Fruit fly (Drosophila melanogaster): ENCODE measurements around the gene PGRP-SA.

dm6 chrX:11520209-11520608, 41.2 kb upstream of the PGRP-SA start:
- TF ChIP-seq CG32264 (GFP tag; optimal IDR thresholded peaks at IDR 0.05): no peak
- TF ChIP-seq Dif (GFP tag; optimal IDR thresholded peaks at IDR 0.05; ENCODE audit: partially characterized antibody): no peak
- no peak for TF ChIP-seq jim (GFP tag; optimal IDR thresholded peaks at IDR 0.05)
- no peak for TF ChIP-seq pan (optimal IDR thresholded peaks at IDR 0.05)
- no peak for TF ChIP-seq Abd-B (GFP tag; optimal IDR thresholded peaks at IDR 0.05)
- TF ChIP-seq tai (GFP tag; optimal IDR thresholded peaks at IDR 0.05): no peak

All from whole organism, wandering third instar larva.